Worm (Caenorhabditis elegans): ENCODE data around the gene W09B6.4.

ce11 chrII:1151810-1152209 lies 11.2 kb upstream of the W09B6.4 start:
- TF ChIP-seq ttx-3 (tag; optimal IDR thresholded peaks at IDR 0.05) (no peak), tbx-7 (tag; optimal IDR thresholded peaks at IDR 0.05) (no peak), hlh-30 (tag; optimal IDR thresholded peaks at IDR 0.05; ENCODE audit: insufficient read depth) (no peak), rnt-1 (tag; optimal IDR thresholded peaks at IDR 0.05) (no peak), ceh-19 (GFP tag; optimal IDR thresholded peaks at IDR 0.05) (no peak), pat-9 (tag; optimal IDR thresholded peaks at IDR 0.05) (no peak)

Data from whole organism, late embryonic.